Fruit fly (Drosophila melanogaster): Measurements from ENCODE around the gene CG11226.

DNA sequence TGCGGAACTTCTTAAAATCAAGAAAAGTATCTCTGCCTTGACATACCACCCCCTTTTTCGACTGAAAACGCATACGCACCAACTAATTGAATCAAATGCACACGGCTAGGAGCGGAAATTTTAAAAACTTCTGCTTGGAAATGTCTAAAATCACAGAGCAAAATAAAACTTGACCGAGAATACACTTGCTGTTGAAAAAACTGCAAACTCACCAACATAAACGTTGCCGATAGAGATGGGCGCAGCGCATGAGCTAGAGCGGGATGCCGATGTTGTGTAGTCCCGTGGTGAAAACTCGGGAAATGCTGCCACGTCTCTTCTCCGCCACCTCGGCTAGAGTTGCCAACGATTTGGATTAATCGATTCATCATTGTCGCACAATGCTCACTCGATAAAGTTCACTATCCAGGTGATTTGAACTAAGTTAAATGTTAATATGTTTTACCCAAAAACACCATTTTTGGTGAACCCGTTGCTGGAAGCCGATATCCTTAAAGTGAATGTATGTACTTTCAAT is 35.0 kb downstream of the CG11226 start, which contains the start of the genes CG11109 and Arf1:
- TF ChIP-seq rgr (GFP tag; optimal IDR thresholded peaks at IDR 0.05): peak; percentile 16
- TF ChIP-seq GATAd (GFP tag; optimal IDR thresholded peaks at IDR 0.05): no peak
